Fruit fly (Drosophila melanogaster): Measurements from ENCODE around the gene CG14626.

Gene CG14626

DNA sequence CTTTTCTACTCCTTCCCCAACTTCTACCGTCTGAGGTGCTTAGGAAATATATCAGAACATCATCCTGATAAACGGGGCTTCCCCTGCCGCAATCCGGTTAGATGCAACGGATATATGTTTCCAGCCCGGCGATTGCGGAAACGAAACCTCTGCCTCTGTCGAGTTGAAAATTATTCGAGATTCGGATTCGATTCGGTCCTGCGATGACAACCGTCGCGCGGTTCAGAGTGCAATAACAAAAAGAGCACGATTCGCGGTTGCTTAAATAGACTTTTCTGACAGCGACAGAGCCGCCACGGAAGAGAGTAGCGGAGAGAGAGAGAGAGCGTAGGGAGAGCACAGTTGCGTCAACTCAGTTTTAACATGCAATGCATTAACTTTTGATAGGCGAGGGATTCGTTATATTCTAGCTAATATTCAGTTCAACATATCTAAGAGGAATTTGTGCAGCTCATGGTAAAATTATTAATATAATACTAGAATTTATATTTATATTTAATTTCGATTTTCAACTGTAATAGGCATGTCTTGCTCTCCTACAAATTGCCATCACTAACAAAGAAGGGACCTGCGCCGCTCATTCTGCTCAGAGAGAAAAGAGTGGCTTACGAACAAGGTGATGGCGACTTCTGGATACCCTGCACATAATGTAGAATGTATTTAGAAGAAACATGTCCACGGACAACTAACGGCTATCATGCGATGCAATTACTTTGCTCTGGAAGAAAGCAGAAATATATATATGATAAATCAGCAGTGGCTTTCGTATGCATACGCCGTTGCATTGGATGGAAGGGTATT is 50.4 kb downstream of the CG14626 start (continued):
- TF ChIP-seq insv (GFP tag; optimal IDR thresholded peaks at IDR 0.05) (peak; percentile 3 to 17), CG4328 (GFP tag; optimal IDR thresholded peaks at IDR 0.05) (peak; percentile 65), Spps (tag; optimal IDR thresholded peaks at IDR 0.05) (peak; percentile 62), Opbp (GFP tag; IDR thresholded peaks at IDR 0.05; ENCODE audit: partially characterized antibody) (0 out of 3 replicates have a peak, but pooled peaks have one; percentile 37), CG8944 (GFP tag; optimal IDR thresholded peaks at IDR 0.05) (peak; percentile 58), sug (tag; optimal IDR thresholded peaks at IDR 0.05) (peak; percentile 61), lola (GFP tag; optimal IDR thresholded peaks at IDR 0.05) (peak in 1 of 3 experiments; percentile 78), H15 (GFP tag; IDR thresholded peaks at IDR 0.05) (peak; percentile 71; the same call in 2 of the 3 replicates), CG7839 (tag; optimal IDR thresholded peaks at IDR 0.05) (peak; percentile 86), CG11695 (GFP tag; IDR thresholded peaks at IDR 0.05) (peak; percentile 76; the same call in 2 of the 3 replicates), Doc2 (GFP tag; IDR thresholded peaks at IDR 0.05) (0 out of 2 replicates have a peak, but pooled peaks have one; percentile 46), caup (GFP tag; optimal IDR thresholded peaks at IDR 0.05; ENCODE audit: severe bottlenecking) (peak; percentile 72), CG3407 (GFP tag; optimal IDR thresholded peaks at IDR 0.05) (peak; percentile 75), peb (GFP tag; IDR thresholded peaks at IDR 0.05) (peak; percentile 73), CG13296 (GFP tag; optimal IDR thresholded peaks at IDR 0.05) (peak; percentile 57), vfl (GFP tag; optimal IDR thresholded peaks at IDR 0.05) (peak; percentile 60), CG4360 (GFP tag; IDR thresholded peaks at IDR 0.05) (peak; percentile 15; the same call in 1 of the 2 replicates), Side (GFP tag; optimal IDR thresholded peaks at IDR 0.05) (peak; percentile 43), Adf1 (GFP tag; IDR thresholded peaks at IDR 0.05) (peak; percentile 11; the same call in 1 of the 2 replicates), wdn (GFP tag; IDR thresholded peaks at IDR 0.05) (0 out of 2 replicates have a peak, but pooled peaks have one; percentile 28), pan (optimal IDR thresholded peaks at IDR 0.05) (peak in 1 of 2 experiments; percentile 66), pan (GFP tag; optimal IDR thresholded peaks at IDR 0.05 in 1 of 2, IDR thresholded peaks at IDR 0.05 in 1 of 2) (peak in 1 of 2 experiments; percentile 88), gt (GFP tag; IDR thresholded peaks at IDR 0.05) (peak; percentile 53; the same call in 1 of the 2 replicates), CG2875 (GFP tag; optimal IDR thresholded peaks at IDR 0.05) (peak; percentile 55), stwl (tag; optimal IDR thresholded peaks at IDR 0.05) (peak; percentile 49), fru (optimal IDR thresholded peaks at IDR 0.05) (no peak), Gsc (GFP tag; IDR thresholded peaks at IDR 0.05) (peak; percentile 51), D19B (GFP tag; optimal IDR thresholded peaks at IDR 0.05) (peak; percentile 93), vnd (GFP tag; IDR thresholded peaks at IDR 0.05; ENCODE audit: partially characterized antibody) (no peak), CG14441 (GFP tag; IDR thresholded peaks at IDR 0.05) (peak; percentile 82), CG5180 (GFP tag; optimal IDR thresholded peaks at IDR 0.05) (peak; percentile 52), dm (GFP tag; optimal IDR thresholded peaks at IDR 0.05) (peak; percentile 41), trh (GFP tag; optimal IDR thresholded peaks at IDR 0.05) (peak; percentile 47), Fer1 (GFP tag; optimal IDR thresholded peaks at IDR 0.05) (peak; percentile 78), twi (tag; optimal IDR thresholded peaks at IDR 0.05) (peak; percentile 64), dpn (GFP tag; optimal IDR thresholded peaks at IDR 0.05) (peak; percentile 58), CG12071 (GFP tag; optimal IDR thresholded peaks at IDR 0.05) (peak; percentile 77), CG6254 (GFP tag; optimal IDR thresholded peaks at IDR 0.05) (peak; percentile 47), ab (GFP tag; optimal IDR thresholded peaks at IDR 0.05) (no peak), CG9609 (GFP tag; optimal IDR thresholded peaks at IDR 0.05) (peak; percentile 82), pb (GFP tag; optimal IDR thresholded peaks at IDR 0.05) (peak; percentile 69), gsb-n (tag; optimal IDR thresholded peaks at IDR 0.05) (peak; percentile 81), HLH4C (GFP tag; IDR thresholded peaks at IDR 0.05; ENCODE audit: partially characterized antibody) (no peak), Kr (GFP tag; optimal IDR thresholded peaks at IDR 0.05) (no peak), eve (GFP tag; optimal IDR thresholded peaks at IDR 0.05) (no peak), lilli (GFP tag; optimal IDR thresholded peaks at IDR 0.05) (peak; percentile 82), Aef1 (GFP tag; IDR thresholded peaks at IDR 0.05) (peak; percentile 72), Blimp-1 (GFP tag; optimal IDR thresholded peaks at IDR 0.05) (peak; percentile 80)

All from whole organism, embryonic.